Comparison of ENCODE assay signal across 4 fruit fly cellular contexts in the genomic region with DNA sequence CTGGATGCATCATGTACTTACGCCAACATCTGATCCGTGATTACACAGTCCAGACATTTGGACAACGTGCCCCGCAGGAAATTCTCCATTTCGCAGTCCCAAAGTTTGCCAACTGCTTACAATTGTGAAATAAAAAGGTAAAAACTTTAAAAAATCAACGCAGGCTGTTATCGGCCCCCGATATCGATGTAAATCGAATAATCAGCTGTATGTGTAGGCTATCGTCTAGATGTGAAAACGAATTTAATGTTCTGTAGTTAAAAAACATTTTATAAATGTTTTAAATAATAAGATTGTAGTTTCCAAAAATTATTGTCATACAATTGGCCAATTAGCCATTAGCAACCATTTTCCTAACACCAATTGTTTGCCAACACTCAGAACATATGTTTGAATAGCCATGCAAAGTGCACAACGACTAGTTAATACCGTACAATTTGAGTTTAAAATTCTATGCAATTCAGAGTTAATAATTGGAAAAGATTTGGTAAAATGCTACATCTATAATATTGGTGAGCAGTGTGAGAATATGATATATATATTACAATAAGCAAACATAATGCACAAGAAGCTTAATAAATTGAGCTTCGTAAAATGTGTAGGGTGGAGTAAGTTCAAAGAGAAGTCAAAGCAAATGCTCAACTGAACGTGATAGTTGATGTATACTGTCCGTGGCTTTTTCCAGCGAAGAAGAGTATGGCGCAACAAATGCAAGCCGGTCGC.
A peak's percentile ranks its signal among the peaks of the same experiment; 100 is the strongest.
TF ChIP-seq lines count a peak whose summit lies in the region.

Gene CG11710, minus strand, starts transcription at position 192 of the 723 bp plus-strand sequence.
Gene mal, plus strand, starts transcription at position 194 of the 723 bp plus-strand sequence.

TF ChIP-seq in whole organism, adult, 20 proteins besides CTCF, POLR2A, EP300 and RAD21 (continued from another document):
- peak; percentile 79 for TF ChIP-seq CG5204 (GFP tag; optimal IDR thresholded peaks at IDR 0.05; lab: Kevin White, UChicago)
- peak; percentile 68 for TF ChIP-seq Mnt (GFP tag; optimal IDR thresholded peaks at IDR 0.05; lab: Kevin White, UChicago)
- peak; percentile 83 for TF ChIP-seq CG1620 (GFP tag; optimal IDR thresholded peaks at IDR 0.05; lab: Kevin White, UChicago)
- peak; percentile 82 for TF ChIP-seq CG11617 (GFP tag; optimal IDR thresholded peaks at IDR 0.05; lab: Kevin White, UChicago)
TF ChIP-seq in whole organism, adult: peak in this region for 18.

TF ChIP-seq in whole organism, embryonic, 481 proteins besides CTCF, POLR2A, EP300 and RAD21 (continued from another document and continues in another):
- TF ChIP-seq CG8478 (optimal IDR thresholded peaks at IDR 0.05; lab: Kevin White, UChicago) (no peak), pho (GFP tag; optimal IDR thresholded peaks at IDR 0.05; lab: Kevin White, UChicago) (peak; percentile 48), tup (GFP tag; optimal IDR thresholded peaks at IDR 0.05; lab: Kevin White, UChicago) (peak; percentile 45), ase (GFP tag; IDR thresholded peaks at IDR 0.05; lab: Robert Waterston, UW) (no peak), CG16815 (GFP tag; optimal IDR thresholded peaks at IDR 0.05; lab: Kevin White, UChicago) (no peak), Hr78 (GFP tag; optimal IDR thresholded peaks at IDR 0.05; lab: Kevin White, UChicago) (no peak), hth (optimal IDR thresholded peaks at IDR 0.05; lab: Kevin White, UChicago) (no peak), CG2120 (GFP tag; optimal IDR thresholded peaks at IDR 0.05; lab: Kevin White, UChicago) (peak; percentile 85), CG2199 (GFP tag; IDR thresholded peaks at IDR 0.05; lab: Robert Waterston, UW) (no peak), Blimp-1 (GFP tag; optimal IDR thresholded peaks at IDR 0.05; lab: Kevin White, UChicago) (peak; percentile 79), CG4282 (GFP tag; optimal IDR thresholded peaks at IDR 0.05; lab: Kevin White, UChicago) (no peak), zfh2 (GFP tag; optimal IDR thresholded peaks at IDR 0.05; lab: Kevin White, UChicago) (peak; percentile 73), Hey (tag; optimal IDR thresholded peaks at IDR 0.05; lab: Kevin White, UChicago) (no peak), CG6765 (GFP tag; optimal IDR thresholded peaks at IDR 0.05; lab: Kevin White, UChicago) (peak; percentile 72), btn (GFP tag; optimal IDR thresholded peaks at IDR 0.05; lab: Kevin White, UChicago) (peak; percentile 14), CG10267 (tag; optimal IDR thresholded peaks at IDR 0.05; lab: Kevin White, UChicago) (peak; percentile 78), Chrac-16 (GFP tag; optimal IDR thresholded peaks at IDR 0.05; lab: Kevin White, UChicago) (peak; percentile 65), CG1792 (GFP tag; optimal IDR thresholded peaks at IDR 0.05; lab: Kevin White, UChicago) (peak; percentile 49), Trl (optimal IDR thresholded peaks at IDR 0.05; lab: Kevin White, UChicago) (no peak), Trl (GFP tag; optimal IDR thresholded peaks at IDR 0.05; lab: Kevin White, UChicago) (peak; percentile 63), Oli (tag; optimal IDR thresholded peaks at IDR 0.05; lab: Kevin White, UChicago) (no peak), wdn (GFP tag; IDR thresholded peaks at IDR 0.05; lab: Robert Waterston, UW) (peak; percentile 52; the same call in 1 of the 2 replicates), Ada2b (GFP tag; IDR thresholded peaks at IDR 0.05; lab: Robert Waterston, UW) (peak; percentile 73), Stat92E (GFP tag; optimal IDR thresholded peaks at IDR 0.05; lab: Kevin White, UChicago) (peak in 1 of 3 experiments; percentile 81), cas (GFP tag; IDR thresholded peaks at IDR 0.05; lab: Robert Waterston, UW) (no peak), croc (GFP tag; conservative IDR thresholded peaks at IDR 0.05; lab: Robert Waterston, UW) (peak; percentile 77), Dip2 (GFP tag; IDR thresholded peaks at IDR 0.05; lab: Robert Waterston, UW) (no peak), CG6272 (GFP tag; IDR thresholded peaks at IDR 0.05; lab: Robert Waterston, UW) (peak; percentile 42; the same call in 1 of the 2 replicates), CG12744 (GFP tag; optimal IDR thresholded peaks at IDR 0.05; lab: Kevin White, UChicago) (peak; percentile 48), Pdp1 (GFP tag; optimal IDR thresholded peaks at IDR 0.05; lab: Kevin White, UChicago) (peak; percentile 73 to 82), tgo (GFP tag; IDR thresholded peaks at IDR 0.05; lab: Robert Waterston, UW) (peak; percentile 77), Camta (GFP tag; optimal IDR thresholded peaks at IDR 0.05; lab: Kevin White, UChicago) (peak; percentile 67), ken (GFP tag; IDR thresholded peaks at IDR 0.05; lab: Robert Waterston, UW) (no peak), mirr (GFP tag; optimal IDR thresholded peaks at IDR 0.05; lab: Kevin White, UChicago) (peak; percentile 80), fru (optimal IDR thresholded peaks at IDR 0.05; lab: Kevin White, UChicago) (no peak), dan (GFP tag; IDR thresholded peaks at IDR 0.05; lab: Robert Waterston, UW) (no peak), NC2β (GFP tag; optimal IDR thresholded peaks at IDR 0.05; lab: Kevin White, UChicago) (peak; percentile 38), exex (tag; optimal IDR thresholded peaks at IDR 0.05; lab: Kevin White, UChicago) (peak; percentile 48), CG2889 (GFP tag; IDR thresholded peaks at IDR 0.05; lab: Robert Waterston, UW) (peak; percentile 51; the same call in 1 of the 3 replicates)

TF ChIP-seq in whole organism, prepupa, 60 proteins besides CTCF, POLR2A, EP300 and RAD21 (continued from another document and continues in another):
- TF ChIP-seq Sox14 (GFP tag; optimal IDR thresholded peaks at IDR 0.05; lab: Kevin White, UChicago) (peak; percentile 85), OdsH (GFP tag; optimal IDR thresholded peaks at IDR 0.05; lab: Kevin White, UChicago) (peak; percentile 78), fd85E (GFP tag; optimal IDR thresholded peaks at IDR 0.05; lab: Kevin White, UChicago) (peak; percentile 2), acj6 (GFP tag; optimal IDR thresholded peaks at IDR 0.05; lab: Kevin White, UChicago) (peak; percentile 80), eg (GFP tag; IDR thresholded peaks at IDR 0.05; lab: Robert Waterston, UW) (peak; percentile 78; the same call in 2 of the 3 replicates), CG16779 (tag; optimal IDR thresholded peaks at IDR 0.05; lab: Kevin White, UChicago) (no peak), CG3032 (tag; optimal IDR thresholded peaks at IDR 0.05; lab: Kevin White, UChicago) (peak; percentile 84), CG34406 (GFP tag; optimal IDR thresholded peaks at IDR 0.05; lab: Kevin White, UChicago) (peak; percentile 73), CG6854 (GFP tag; optimal IDR thresholded peaks at IDR 0.05; lab: Kevin White, UChicago) (peak; percentile 76), Lpt (GFP tag; optimal IDR thresholded peaks at IDR 0.05; lab: Kevin White, UChicago) (peak; percentile 65), Eip78C (GFP tag; lab: Kevin White, UChicago) (peak; percentile 95), vri (GFP tag; optimal IDR thresholded peaks at IDR 0.05; lab: Kevin White, UChicago) (no peak), Hr38 (GFP tag; optimal IDR thresholded peaks at IDR 0.05; lab: Kevin White, UChicago) (no peak), svp (GFP tag; lab: Kevin White, UChicago) (no peak), CG3919 (GFP tag; optimal IDR thresholded peaks at IDR 0.05; lab: Kevin White, UChicago) (peak; percentile 84), CG32006 (GFP tag; optimal IDR thresholded peaks at IDR 0.05; lab: Kevin White, UChicago) (peak; percentile 81), cyc (GFP tag; optimal IDR thresholded peaks at IDR 0.05; lab: Kevin White, UChicago) (peak; percentile 87), CG11294 (GFP tag; IDR thresholded peaks at IDR 0.05; lab: Robert Waterston, UW) (peak; percentile 56; the same call in 1 of the 2 replicates), Blimp-1 (GFP tag; optimal IDR thresholded peaks at IDR 0.05; lab: Kevin White, UChicago) (peak; percentile 74), CG7368 (GFP tag; optimal IDR thresholded peaks at IDR 0.05; lab: Kevin White, UChicago) (peak; percentile 77), fkh (GFP tag; optimal IDR thresholded peaks at IDR 0.05; lab: Kevin White, UChicago) (no peak), CG6808 (GFP tag; optimal IDR thresholded peaks at IDR 0.05; lab: Kevin White, UChicago) (no peak), dac (GFP tag; optimal IDR thresholded peaks at IDR 0.05; lab: Kevin White, UChicago) (peak; percentile 49), CG11902 (GFP tag; optimal IDR thresholded peaks at IDR 0.05; lab: Kevin White, UChicago) (peak; percentile 73), CG11762 (GFP tag; optimal IDR thresholded peaks at IDR 0.05; lab: Kevin White, UChicago; ENCODE audit: insufficient read depth) (peak; percentile 76), Eip93F (GFP tag; optimal IDR thresholded peaks at IDR 0.05; lab: Kevin White, UChicago) (no peak), dsx (GFP tag; optimal IDR thresholded peaks at IDR 0.05; lab: Kevin White, UChicago; ENCODE audit: poor library complexity, severe bottlenecking) (peak; percentile 83), CG10669 (GFP tag; optimal IDR thresholded peaks at IDR 0.05; lab: Kevin White, UChicago) (peak; percentile 87), topi (GFP tag; optimal IDR thresholded peaks at IDR 0.05; lab: Kevin White, UChicago) (peak; percentile 89), fd59A (GFP tag; optimal IDR thresholded peaks at IDR 0.05; lab: Kevin White, UChicago) (no peak), spab (GFP tag; optimal IDR thresholded peaks at IDR 0.05; lab: Kevin White, UChicago) (no peak), Gug (GFP tag; IDR thresholded peaks at IDR 0.05; lab: Robert Waterston, UW) (peak; percentile 68), pdm3 (GFP tag; optimal IDR thresholded peaks at IDR 0.05; lab: Kevin White, UChicago) (peak; percentile 85), Hr39 (GFP tag; optimal IDR thresholded peaks at IDR 0.05; lab: Kevin White, UChicago) (peak; percentile 83), Smox (GFP tag; optimal IDR thresholded peaks at IDR 0.05; lab: Kevin White, UChicago) (peak; percentile 83), lz (GFP tag; optimal IDR thresholded peaks at IDR 0.05; lab: Kevin White, UChicago) (peak; percentile 87), net (GFP tag; optimal IDR thresholded peaks at IDR 0.05; lab: Kevin White, UChicago) (peak; percentile 56), esn (GFP tag; optimal IDR thresholded peaks at IDR 0.05; lab: Kevin White, UChicago) (peak; percentile 89), CG6163 (GFP tag; IDR thresholded peaks at IDR 0.05; lab: Robert Waterston, UW) (peak; percentile 61; the same call in 1 of the 3 replicates), Hr4 (GFP tag; optimal IDR thresholded peaks at IDR 0.05; lab: Kevin White, UChicago) (peak; percentile 86), CG8319 (GFP tag; optimal IDR thresholded peaks at IDR 0.05; lab: Kevin White, UChicago) (peak; percentile 72), CG6276 (GFP tag; optimal IDR thresholded peaks at IDR 0.05; lab: Kevin White, UChicago) (no peak)

TF ChIP-seq in whole organism, wandering third instar larva, 38 proteins besides CTCF, POLR2A, EP300 and RAD21 (continued from another document):
- TF ChIP-seq foxo (GFP tag; optimal IDR thresholded peaks at IDR 0.05; lab: Kevin White, UChicago) (peak; percentile 29 to 86), N (GFP tag; optimal IDR thresholded peaks at IDR 0.05; lab: Kevin White, UChicago) (no peak), rgr (GFP tag; optimal IDR thresholded peaks at IDR 0.05; lab: Kevin White, UChicago) (peak; percentile 83), dmrt93B (GFP tag; optimal IDR thresholded peaks at IDR 0.05; lab: Kevin White, UChicago) (peak; percentile 84), sv (GFP tag; optimal IDR thresholded peaks at IDR 0.05; lab: Kevin White, UChicago) (peak; percentile 20), OdsH (GFP tag; optimal IDR thresholded peaks at IDR 0.05; lab: Kevin White, UChicago) (peak; percentile 70), Myc (optimal IDR thresholded peaks at IDR 0.05; lab: Kevin White, UChicago) (no peak), h (GFP tag; optimal IDR thresholded peaks at IDR 0.05; lab: Kevin White, UChicago) (peak; percentile 91), Dfd (GFP tag; optimal IDR thresholded peaks at IDR 0.05; lab: Kevin White, UChicago) (no peak), Mio (GFP tag; optimal IDR thresholded peaks at IDR 0.05; lab: Kevin White, UChicago) (no peak), ey (GFP tag; optimal IDR thresholded peaks at IDR 0.05; lab: Kevin White, UChicago) (peak; percentile 82), lola (GFP tag; optimal IDR thresholded peaks at IDR 0.05; lab: Kevin White, UChicago) (no peak), sage (GFP tag; optimal IDR thresholded peaks at IDR 0.05; lab: Kevin White, UChicago) (no peak), Jra (GFP tag; optimal IDR thresholded peaks at IDR 0.05; lab: Kevin White, UChicago) (peak; percentile 44), GATAd (GFP tag; optimal IDR thresholded peaks at IDR 0.05; lab: Kevin White, UChicago) (no peak), brk (GFP tag; optimal IDR thresholded peaks at IDR 0.05; lab: Kevin White, UChicago) (no peak), Vsx2 (GFP tag; optimal IDR thresholded peaks at IDR 0.05; lab: Kevin White, UChicago; ENCODE audit: partially characterized antibody) (no peak), CG9705 (GFP tag; optimal IDR thresholded peaks at IDR 0.05; lab: Kevin White, UChicago) (peak; percentile 89), CG32264 (GFP tag; optimal IDR thresholded peaks at IDR 0.05; lab: Kevin White, UChicago) (peak; percentile 76)
TF ChIP-seq in whole organism, wandering third instar larva: peak in this region for 16.
